Fruit fly (Drosophila melanogaster) whole organism, prepupa: Measurements from ENCODE around the gene CG11816.

Experiments used
- Blimp-1 ChIP-seq: fragments of 200-800 bp; sonication (Bioruptor generic); optimal IDR thresholded peaks from 3 replicates; lab custom pipeline; 2017; ENCODE audit warnings: missing biosample characterization, missing genetic modification characterization, mild to moderate bottlenecking, moderate library complexity, missing genetic modification reagents
- CG10669 ChIP-seq: fragments of 200-800 bp; sonication (Bioruptor generic); optimal IDR thresholded peaks from 3 replicates; lab custom pipeline; 2018; ENCODE audit warnings: missing biosample characterization, mild to moderate bottlenecking, missing genetic modification characterization, moderate library complexity
- CG11762 ChIP-seq: fragments of 200-800 bp; sonication (Bioruptor generic); optimal IDR thresholded peaks from 3 replicates; lab custom pipeline; 2016; ENCODE audit warnings: missing biosample characterization, missing genetic modification characterization; ENCODE audit not compliant: insufficient read depth
- CG16779 ChIP-seq: fragments of 200-800 bp; sonication (Bioruptor generic); optimal IDR thresholded peaks from 3 replicates; lab custom pipeline; 2017; ENCODE audit warnings: missing biosample characterization, mild to moderate bottlenecking, missing genetic modification characterization
- CG3032 ChIP-seq: fragments of 200-800 bp; optimal IDR thresholded peaks from 2 replicates; lab custom pipeline; 2019; ENCODE audit warnings: missing biosample characterization, mild to moderate bottlenecking, missing genetic modification characterization, moderate library complexity
- CG31627 ChIP-seq: fragments of 200-800 bp; sonication (Bioruptor generic); optimal IDR thresholded peaks from 3 replicates; lab custom pipeline; 2016; ENCODE audit warnings: missing biosample characterization, missing genetic modification characterization
- CG3919 ChIP-seq: fragments of 200-800 bp; sonication (Bioruptor generic); optimal IDR thresholded peaks from 3 replicates; lab custom pipeline; 2016; ENCODE audit warnings: missing biosample characterization, missing genetic modification characterization
- CG4318 ChIP-seq: fragments of 200-800 bp; sonication (Bioruptor generic); optimal IDR thresholded peaks from 3 replicates; lab custom pipeline; 2017; ENCODE audit warnings: missing biosample characterization, mild to moderate bottlenecking, missing genetic modification characterization
- CG6163 ChIP-seq: fragments of 200-800 bp; sonication (Bioruptor generic); IDR thresholded peaks from 3 replicates; pipeline ENCODE4 v1.3.6; 2022; ENCODE audit warnings: missing biosample characterization, missing genetic modification characterization
- CG6792 ChIP-seq: fragments of 200-800 bp; sonication (Bioruptor generic); optimal IDR thresholded peaks from 3 replicates; lab custom pipeline; 2016; ENCODE audit warnings: missing biosample characterization, missing genetic modification characterization
- CG6854 ChIP-seq: fragments of 200-800 bp; sonication (Bioruptor generic); optimal IDR thresholded peaks from 2 replicates; lab custom pipeline; 2017; ENCODE audit warnings: missing biosample characterization, mild to moderate bottlenecking, missing genetic modification characterization
- CG7368 ChIP-seq: fragments of 200-800 bp; sonication (Bioruptor generic); optimal IDR thresholded peaks from 3 replicates; lab custom pipeline; 2016; ENCODE audit warnings: missing biosample characterization, missing genetic modification characterization
- CG8119 ChIP-seq: fragments of 200-800 bp; sonication (Bioruptor generic); IDR thresholded peaks from 3 replicates; pipeline ENCODE4 v1.3.6; 2022; ENCODE audit warnings: missing biosample characterization, missing genetic modification characterization
- CG8319 ChIP-seq: fragments of 200-800 bp; sonication (Bioruptor generic); optimal IDR thresholded peaks from 3 replicates; lab custom pipeline; 2016; ENCODE audit warnings: missing biosample characterization, missing genetic modification characterization
- CG8632 ChIP-seq: fragments of 200-800 bp; sonication (Bioruptor generic); optimal IDR thresholded peaks from 3 replicates; lab custom pipeline; 2016; ENCODE audit warnings: missing biosample characterization, missing genetic modification characterization
- Eip75B ChIP-seq: fragments of 200-800 bp; sonication (Bioruptor generic); optimal IDR thresholded peaks from 3 replicates; lab custom pipeline; 2016; ENCODE audit warnings: missing biosample characterization, missing genetic modification characterization
- Eip78C ChIP-seq: fragments of 200-800 bp; sonication (Bioruptor generic); peaks from one replicate; lab custom pipeline; 2016; ENCODE audit warnings: missing biosample characterization, missing genetic modification characterization
- Gug ChIP-seq: fragments of 200-800 bp; sonication (Bioruptor generic); IDR thresholded peaks from 2 replicates; pipeline ENCODE4 v1.3.6; 2022; ENCODE audit warnings: missing biosample characterization, missing genetic modification characterization
- Hr39 ChIP-seq: fragments of 200-800 bp; sonication (Bioruptor generic); optimal IDR thresholded peaks from 2 replicates; lab custom pipeline; 2016; ENCODE audit warnings: missing biosample characterization, missing genetic modification characterization
- Met ChIP-seq: fragments of 200-800 bp; sonication (Bioruptor generic); optimal IDR thresholded peaks from 3 replicates; lab custom pipeline; 2016; ENCODE audit warnings: missing biosample characterization, missing genetic modification characterization
- OdsH ChIP-seq: fragments of 200-800 bp; sonication (Bioruptor generic); optimal IDR thresholded peaks from 3 replicates; lab custom pipeline; 2016; ENCODE audit warnings: missing biosample characterization, missing genetic modification characterization
- Smox ChIP-seq: fragments of 200-800 bp; sonication (Bioruptor generic); optimal IDR thresholded peaks from 3 replicates; lab custom pipeline; 2016; ENCODE audit warnings: missing biosample characterization, missing genetic modification characterization
- Sox102F ChIP-seq: fragments of 200-800 bp; sonication (Bioruptor generic); optimal IDR thresholded peaks from 2 replicates; lab custom pipeline; 2016; ENCODE audit warnings: missing biosample characterization, mild to moderate bottlenecking, missing genetic modification characterization
- Sox14 ChIP-seq: fragments of 200-800 bp; sonication (Bioruptor generic); optimal IDR thresholded peaks from 3 replicates; lab custom pipeline; 2016; ENCODE audit warnings: missing biosample characterization, missing genetic modification characterization
- achi ChIP-seq: fragments of 200-800 bp; sonication (Bioruptor generic); optimal IDR thresholded peaks from 3 replicates; lab custom pipeline; 2016; ENCODE audit warnings: missing biosample characterization, missing genetic modification characterization
- acj6 ChIP-seq: fragments of 200-800 bp; sonication (Bioruptor generic); optimal IDR thresholded peaks from 3 replicates; lab custom pipeline; 2016; ENCODE audit warnings: missing biosample characterization, missing genetic modification characterization
- eg ChIP-seq: fragments of 200-800 bp; sonication (Bioruptor generic); IDR thresholded peaks from 3 replicates; pipeline ENCODE4 v1.3.6; 2022; ENCODE audit warnings: missing biosample characterization, missing genetic modification characterization
- esn ChIP-seq: fragments of 200-800 bp; sonication (Bioruptor generic); optimal IDR thresholded peaks from 2 replicates; lab custom pipeline; 2016; ENCODE audit warnings: missing biosample characterization, mild to moderate bottlenecking, missing genetic modification characterization, moderate library complexity
- fd85E ChIP-seq: fragments of 200-800 bp; sonication (Bioruptor generic); optimal IDR thresholded peaks from 3 replicates; lab custom pipeline; 2016; ENCODE audit warnings: missing biosample characterization, missing genetic modification characterization
- fkh ChIP-seq: fragments of 200-800 bp; sonication (Bioruptor generic); optimal IDR thresholded peaks from 3 replicates; lab custom pipeline; 2017; ENCODE audit warnings: missing biosample characterization, mild to moderate bottlenecking, missing genetic modification characterization, moderate library complexity
- ss ChIP-seq, 2 experiments: fragments of 200-800 bp; sonication (Bioruptor generic); optimal IDR thresholded peaks; 2 replicates in 1 of 2; 3 replicates in 1 of 2; lab custom pipeline; 2017 to 2018; ENCODE audit warnings: mild to moderate bottlenecking in 2 of 2, missing biosample characterization in 2 of 2, missing genetic modification characterization in 2 of 2, moderate library complexity in 1 of 2
- svp ChIP-seq: fragments of 200-800 bp; sonication (Bioruptor generic); peaks from one replicate; lab custom pipeline; 2016; ENCODE audit warnings: missing biosample characterization, missing genetic modification characterization
- vri ChIP-seq: fragments of 200-800 bp; sonication (Bioruptor generic); optimal IDR thresholded peaks from 3 replicates; lab custom pipeline; 2016; ENCODE audit warnings: missing biosample characterization, mild to moderate bottlenecking, missing genetic modification characterization

CG11816 gene

DNA sequence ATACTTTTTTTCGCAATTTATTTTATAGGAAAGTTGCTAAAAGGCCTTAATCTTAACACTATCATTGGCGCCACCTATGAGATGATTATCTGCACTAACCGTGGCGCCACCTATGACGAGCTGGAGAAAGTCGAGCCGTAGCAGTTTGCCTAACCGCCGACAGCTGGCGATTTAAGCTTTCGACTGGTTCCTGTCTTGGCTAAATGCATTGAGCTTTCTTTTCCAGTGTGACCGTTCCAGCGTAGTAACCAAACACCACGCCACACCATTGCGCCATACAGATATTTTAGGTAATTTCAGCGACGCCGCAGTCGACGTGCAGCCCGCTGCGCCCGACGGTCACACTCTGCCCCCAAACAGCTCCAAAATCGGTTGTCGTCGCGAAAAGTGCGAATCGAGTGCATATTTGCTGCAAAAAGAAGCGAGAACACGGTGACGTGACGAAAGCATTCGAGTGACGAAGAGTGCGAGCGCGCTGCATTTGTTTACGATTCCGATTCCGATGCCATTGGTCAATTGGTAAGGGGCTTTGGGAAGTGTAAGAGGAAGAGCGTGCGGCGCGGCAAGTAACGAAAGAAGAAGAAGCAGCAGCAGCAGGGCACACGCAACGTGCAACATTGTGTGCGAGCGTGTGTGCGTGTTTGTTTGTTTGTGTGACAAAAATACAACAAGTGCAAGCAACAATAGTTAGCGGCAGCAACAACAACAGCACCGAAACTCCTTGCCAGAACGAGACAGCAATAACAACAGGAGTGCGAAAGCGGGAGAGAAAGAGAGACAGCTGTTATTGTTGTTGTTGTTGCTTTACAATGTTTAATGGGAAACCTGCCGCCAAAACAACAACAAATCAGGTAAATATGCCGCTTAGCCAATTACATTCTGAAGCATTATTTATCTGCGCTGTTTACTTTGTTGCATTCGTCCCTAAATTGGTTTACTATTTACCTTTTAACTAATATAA, 8.2 kb upstream of the CG11816 start, which contains the start of the genes CG46311 and Tpst (continued):
- TF ChIP-seq Eip78C (GFP tag; lab: Kevin White, UChicago): peak; percentile 86
- TF ChIP-seq OdsH: no peak
- 0 out of 3 replicates have a peak, but pooled peaks have one; percentile 32 for TF ChIP-seq CG8119
- peak; percentile 66 for TF ChIP-seq CG31627 (GFP tag; lab: Kevin White, UChicago)
- TF ChIP-seq Met (GFP tag; lab: Kevin White, UChicago): peak; percentile 38
- no peak for TF ChIP-seq CG4318
- TF ChIP-seq Sox102F: no peak
- TF ChIP-seq Blimp-1: no peak
- peak; percentile 22 for TF ChIP-seq Smox (GFP tag; lab: Kevin White, UChicago)
- peak; percentile 61 for TF ChIP-seq svp
- TF ChIP-seq, all 60 proteins: peak for 26

DNA sequence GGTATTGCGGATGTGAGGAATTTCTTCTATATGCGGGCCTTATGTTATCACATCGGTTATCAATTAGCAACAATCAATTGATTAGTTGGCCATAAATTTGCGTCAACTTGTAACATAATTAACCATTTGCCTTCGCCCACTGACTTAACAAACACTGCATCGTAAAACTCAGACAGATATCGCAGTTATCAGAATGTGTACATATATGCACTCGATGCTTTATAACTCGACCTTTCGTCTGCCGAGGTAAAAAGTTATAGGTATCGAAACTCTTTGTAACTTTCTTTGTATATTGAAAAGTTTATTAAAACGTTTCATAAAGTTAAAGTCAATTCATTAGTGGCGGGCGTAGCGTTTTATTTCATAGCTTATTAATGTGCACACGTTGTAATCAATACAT, 7.4 kb upstream of the CG11816 start:
- TF ChIP-seq CG16779 (tag; lab: Kevin White, UChicago) (no peak), CG6854 (no peak), vri (peak; percentile 14), OdsH (no peak)
- TF ChIP-seq, all 60 proteins: peak for 1

DNA sequence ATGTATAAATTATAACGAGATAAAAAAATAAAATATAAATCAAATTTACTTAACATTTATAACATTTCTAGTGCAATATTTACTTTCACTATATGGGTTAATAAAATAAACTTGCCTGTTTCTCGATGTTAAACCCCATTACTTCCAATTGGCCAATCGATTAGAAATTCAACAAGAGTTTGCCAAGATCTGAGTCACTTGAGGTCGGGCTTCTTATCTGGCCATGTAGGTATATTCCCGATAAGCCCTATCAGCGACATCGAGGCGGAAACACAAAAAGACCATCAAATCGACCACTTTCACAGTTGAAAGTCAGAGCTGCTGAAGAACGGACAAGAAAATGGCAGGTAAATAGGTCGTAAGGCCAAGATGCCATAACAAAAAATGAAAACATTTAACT, 5.8 kb upstream of the CG11816 start, which contains the start of gene CG32633:
Gene CG32633 (plus strand): TSS at position 301 of the 400 bp plus-strand sequence.
- TF ChIP-seq CG3032 (tag; lab: Kevin White, UChicago) (no peak), vri (peak; percentile 15), Met (GFP tag; lab: Kevin White, UChicago) (no peak), CG11762 (no peak), CG8119 (no peak), fkh (GFP tag; lab: Kevin White, UChicago) (no peak)
- TF ChIP-seq, all 60 proteins: peak for 1

DNA sequence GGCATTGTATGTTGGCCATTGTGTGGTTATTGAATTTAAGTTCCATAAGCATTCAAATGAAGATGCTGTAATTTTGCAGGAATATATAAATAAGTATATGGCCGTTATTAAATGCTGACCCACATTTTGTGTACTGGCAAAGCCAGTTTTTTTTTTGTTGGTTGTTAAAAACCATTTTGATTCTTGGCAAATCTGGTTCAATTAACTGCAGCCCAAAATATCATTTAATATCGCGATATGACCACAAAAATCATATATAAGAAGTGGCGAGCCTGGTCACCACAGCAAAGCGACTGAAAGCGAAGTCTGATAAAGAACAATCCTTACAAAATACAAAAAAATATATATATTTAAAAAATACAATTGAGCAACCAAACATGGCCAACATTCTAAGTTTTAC, 572 bp upstream of the CG11816 start, which contains the start of gene CG32631:
Gene CG32631 (plus strand): TSS at position 301 of the 400 bp plus-strand sequence.
- TF ChIP-seq CG31627 (GFP tag; lab: Kevin White, UChicago) (no peak), Eip75B (GFP tag; lab: Kevin White, UChicago) (no peak), fd85E (GFP tag; lab: Kevin White, UChicago) (no peak), Hr39 (GFP tag; lab: Kevin White, UChicago) (no peak), achi (GFP tag; lab: Kevin White, UChicago) (no peak), Gug (GFP tag; lab: Robert Waterston, UW) (no peak), CG8319 (GFP tag; lab: Kevin White, UChicago) (no peak), CG3032 (tag; lab: Kevin White, UChicago) (no peak), CG10669 (GFP tag; lab: Kevin White, UChicago) (no peak), ss (GFP tag; optimal IDR thresholded peaks at IDR 0.05; lab: Kevin White, UChicago) (no peak), eg (GFP tag; lab: Robert Waterston, UW) (no peak), acj6 (GFP tag; lab: Kevin White, UChicago) (no peak), CG11762 (no peak), Sox14 (GFP tag; lab: Kevin White, UChicago) (no peak), CG7368 (GFP tag; lab: Kevin White, UChicago) (no peak)

DNA sequence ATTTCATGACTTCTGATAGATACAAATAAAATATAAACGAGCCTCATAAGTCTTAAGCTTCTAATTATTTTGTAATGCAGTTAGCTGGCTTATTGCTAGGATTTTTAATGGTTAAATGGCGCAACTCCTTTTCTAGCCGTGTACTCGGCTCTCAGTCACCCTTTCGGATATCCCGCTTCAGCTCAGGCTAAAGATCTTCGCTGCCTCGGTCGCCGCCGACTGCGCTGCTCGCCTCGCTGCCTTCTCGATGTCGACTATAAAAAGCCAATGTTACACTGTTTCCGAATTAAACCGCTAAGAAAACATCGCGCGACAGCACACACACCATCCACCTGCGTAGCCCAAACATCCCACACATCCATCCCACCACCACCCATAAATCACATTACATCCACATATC, 12.3 kb downstream of the CG11816 start, which contains the start of gene Cpr12A:
Gene Cpr12A (plus strand): TSS at position 301 of the 400 bp plus-strand sequence.
- TF ChIP-seq Eip78C (GFP tag; lab: Kevin White, UChicago) (peak; percentile 64), Met (GFP tag; lab: Kevin White, UChicago) (peak; percentile 4), OdsH (peak; percentile 11), CG8632 (peak; percentile 18), esn (peak; percentile 29), CG6163 (no peak), CG3919 (GFP tag; lab: Kevin White, UChicago) (peak; percentile 3), ss (GFP tag; optimal IDR thresholded peaks at IDR 0.05; lab: Kevin White, UChicago) (peak; percentile 0 to 11), CG6854 (no peak), CG6792 (GFP tag; lab: Kevin White, UChicago) (no peak), vri (peak; percentile 7), CG3032 (tag; lab: Kevin White, UChicago) (peak; percentile 30)
